Fruit fly (Drosophila melanogaster) whole organism, adult: ENCODE data around the gene CG33500.

Source experiments
- CG33017 ChIP-seq: fragments of 200-800 bp; sonication (Bioruptor generic); optimal IDR thresholded peaks from 2 replicates; lab custom pipeline; 2018; ENCODE audit warnings: missing biosample characterization, mild to moderate bottlenecking, missing genetic modification characterization, moderate library complexity
- CG5204 ChIP-seq: fragments of 200-800 bp; sonication (Bioruptor generic); optimal IDR thresholded peaks from 2 replicates; lab custom pipeline; 2016; ENCODE audit warnings: missing biosample characterization, missing genetic modification characterization
- CG7045 ChIP-seq: fragments of 200-800 bp; sonication (Bioruptor generic); optimal IDR thresholded peaks from 2 replicates; lab custom pipeline; 2017; ENCODE audit warnings: missing biosample characterization, mild to moderate bottlenecking, missing genetic modification characterization
- Crg-1 ChIP-seq: fragments of 200-800 bp; sonication (Bioruptor generic); optimal IDR thresholded peaks from 2 replicates; lab custom pipeline; 2016; ENCODE audit warnings: missing biosample characterization, missing genetic modification characterization
- cic ChIP-seq: fragments of 200-800 bp; sonication (Bioruptor generic); optimal IDR thresholded peaks from 2 replicates; lab custom pipeline; 2017; ENCODE audit warnings: missing biosample characterization, mild to moderate bottlenecking, missing genetic modification characterization, moderate library complexity
- kay ChIP-seq: fragments of 200-800 bp; sonication (Bioruptor generic); peaks from one replicate; lab custom pipeline; 2016; ENCODE audit warnings: missing biosample characterization, missing genetic modification characterization, borderline replicate concordance
- ovo ChIP-seq: fragments of 200-800 bp; sonication (Bioruptor generic); optimal IDR thresholded peaks from 2 replicates; lab custom pipeline; 2016; ENCODE audit warnings: missing biosample characterization, missing genetic modification characterization
- pad ChIP-seq: fragments of 200-800 bp; sonication (Bioruptor generic); optimal IDR thresholded peaks from 3 replicates; lab custom pipeline; 2017; ENCODE audit warnings: missing biosample characterization, missing genetic modification characterization, mild to moderate bottlenecking, moderate library complexity, missing genetic modification reagents
- tj ChIP-seq: fragments of 200-800 bp; sonication (Bioruptor generic); optimal IDR thresholded peaks from 3 replicates; lab custom pipeline; 2017; ENCODE audit warnings: missing biosample characterization, mild to moderate bottlenecking, missing genetic modification characterization, moderate library complexity
- toe ChIP-seq: fragments of 200-800 bp; sonication (Bioruptor generic); optimal IDR thresholded peaks from 2 replicates; lab custom pipeline; 2016; ENCODE audit warnings: missing biosample characterization, missing genetic modification characterization

- TF ChIP-seq CG7045 (GFP tag; lab: Kevin White, UChicago), result no peak
- no peak for TF ChIP-seq ovo (GFP tag; lab: Kevin White, UChicago)
- TF ChIP-seq Crg-1 (GFP tag; lab: Kevin White, UChicago), result no peak
- TF ChIP-seq kay (GFP tag; lab: Kevin White, UChicago), result no peak
- TF ChIP-seq pad (GFP tag; lab: Kevin White, UChicago), result no peak
- TF ChIP-seq CG33017 (tag; lab: Kevin White, UChicago), result no peak
- TF ChIP-seq CG5204, result no peak
- TF ChIP-seq toe, result no peak
- no peak for TF ChIP-seq cic (GFP tag; lab: Kevin White, UChicago)
- peak; percentile 89 for TF ChIP-seq tj (GFP tag; lab: Kevin White, UChicago)
Measured at dm6 chr3L:11550359-11551056, 42.1 kb downstream of the CG33500 start.
